Worm (Caenorhabditis elegans): Measurements from ENCODE around the gene col-174.

- TF ChIP-seq jun-1 (tag; optimal IDR thresholded peaks at IDR 0.05), result no peak
- TF ChIP-seq pha-4 (GFP tag; IDR thresholded peaks at IDR 0.05), result no peak
- TF ChIP-seq pha-4 (tag; optimal IDR thresholded peaks at IDR 0.05), result no peak
- TF ChIP-seq nhr-25 (tag; optimal IDR thresholded peaks at IDR 0.05; ENCODE audit: borderline replicate concordance, insufficient read depth), result no peak
- TF ChIP-seq ceh-82 (tag; optimal IDR thresholded peaks at IDR 0.05), result no peak
- TF ChIP-seq cey-2 (tag; optimal IDR thresholded peaks at IDR 0.05; ENCODE audit: borderline replicate concordance, insufficient read depth), result no peak
- TF ChIP-seq lin-1 (GFP tag; IDR thresholded peaks at IDR 0.05), result no peak
- TF ChIP-seq lin-39 (tag; optimal IDR thresholded peaks at IDR 0.05), result no peak
- no peak for TF ChIP-seq nhr-28 (tag; optimal IDR thresholded peaks at IDR 0.05)
- no peak for TF ChIP-seq ctbp-1 (GFP tag; IDR thresholded peaks at IDR 0.05)
- TF ChIP-seq hif-1 (tag; optimal IDR thresholded peaks at IDR 0.05), result no peak
- no peak for TF ChIP-seq daf-16 (GFP tag; optimal IDR thresholded peaks at IDR 0.05)
- TF ChIP-seq daf-16 (tag; optimal IDR thresholded peaks at IDR 0.05), result no peak
- no peak for TF ChIP-seq dmd-9 (GFP tag; IDR thresholded peaks at IDR 0.05)
- no peak for TF ChIP-seq madf-9 (GFP tag; conservative IDR thresholded peaks at IDR 0.05)
- TF ChIP-seq aly-2 (tag; optimal IDR thresholded peaks at IDR 0.05), result no peak
These were observed at the start of gene col-174 for ce11 chrX:7546509-7546908.
